Worm (Caenorhabditis elegans) whole organism, early embryonic: ENCODE data around the gene irld-45.

Experiments used
- B0310.2 ChIP-seq: sonication (generic microtip); optimal IDR thresholded peaks from 2 replicates; lab custom pipeline; 2016; ENCODE audit warnings: mild to moderate bottlenecking, missing genetic modification characterization, missing compliant biosample characterization
- F13C5.2 ChIP-seq: sonication (generic microtip); optimal IDR thresholded peaks from 2 replicates; lab custom pipeline; 2017; ENCODE audit warnings: mild to moderate bottlenecking, missing genetic modification characterization, inconsistent platforms, missing compliant biosample characterization
- aly-1 ChIP-seq: sonication (generic microtip); optimal IDR thresholded peaks from 2 replicates; lab custom pipeline; 2016; ENCODE audit warnings: missing genetic modification characterization, missing compliant biosample characterization
- ama-1 ChIP-seq: fragments of 150-350 bp; optimal IDR thresholded peaks from 2 replicates; lab custom pipeline; 2014
- ceh-13 ChIP-seq: fragments of 200-800 bp; sonication (Bioruptor generic); optimal IDR thresholded peaks from 2 replicates; lab custom pipeline; 2018; ENCODE audit warnings: mild to moderate bottlenecking, missing genetic modification characterization, missing compliant biosample characterization
- ceh-36 ChIP-seq: sonication (generic microtip); optimal IDR thresholded peaks from 2 replicates; lab custom pipeline; 2016; ENCODE audit warnings: missing genetic modification characterization, inconsistent platforms, missing compliant biosample characterization
- ets-7 ChIP-seq: sonication (generic microtip); optimal IDR thresholded peaks from 2 replicates; lab custom pipeline; 2016; ENCODE audit warnings: missing genotype, missing genetic modification characterization, missing compliant biosample characterization
- flt-1 ChIP-seq: fragments of 200-800 bp; sonication (Bioruptor generic); IDR thresholded peaks from 2 replicates; pipeline ENCODE4 v1.3.6; 2022; ENCODE audit warnings: missing genetic modification characterization, missing compliant biosample characterization
- hmbx-1 ChIP-seq: sonication (generic microtip); optimal IDR thresholded peaks from 2 replicates; lab custom pipeline; 2016; ENCODE audit warnings: mild to moderate bottlenecking, missing genetic modification characterization, missing compliant biosample characterization
- tra-4 ChIP-seq: sonication (generic microtip); optimal IDR thresholded peaks from 2 replicates; lab custom pipeline; 2017; ENCODE audit warnings: missing genetic modification characterization, missing compliant biosample characterization

ce11 chrV:1698400-1698799 is 50.3 kb downstream of the irld-45 start:
- no peak for TF ChIP-seq ets-7 (tag; lab: Kevin White, UChicago)
- TF ChIP-seq ama-1 = no peak
- no peak for TF ChIP-seq aly-1 (tag; lab: Kevin White, UChicago)
- no peak for TF ChIP-seq F13C5.2 (tag; lab: Kevin White, UChicago)
- no peak for TF ChIP-seq flt-1 (GFP tag; lab: Robert Waterston, UW)
- TF ChIP-seq ceh-13 (GFP tag; lab: Kevin White, UChicago) = no peak
- no peak for TF ChIP-seq ceh-36 (tag; lab: Kevin White, UChicago)
- no peak for TF ChIP-seq tra-4 (tag; lab: Kevin White, UChicago)
- no peak for TF ChIP-seq B0310.2 (tag; lab: Kevin White, UChicago)
- no peak for TF ChIP-seq hmbx-1 (tag; lab: Kevin White, UChicago)
